Fruit fly (Drosophila melanogaster) whole organism, prepupa: ENCODE data around the gene CG32192.

Source experiments
- CG6792 ChIP-seq: fragments of 200-800 bp; sonication (Bioruptor generic); optimal IDR thresholded peaks from 3 replicates; lab custom pipeline; 2016; ENCODE audit warnings: missing biosample characterization, missing genetic modification characterization
- CG6854 ChIP-seq: fragments of 200-800 bp; sonication (Bioruptor generic); optimal IDR thresholded peaks from 2 replicates; lab custom pipeline; 2017; ENCODE audit warnings: missing biosample characterization, mild to moderate bottlenecking, missing genetic modification characterization
- Eip93F ChIP-seq: fragments of 200-800 bp; sonication (Bioruptor generic); optimal IDR thresholded peaks from 2 replicates; lab custom pipeline; 2016; ENCODE audit warnings: missing biosample characterization, mild to moderate bottlenecking, missing genetic modification characterization
- Hr38 ChIP-seq: sonication (Bioruptor generic); optimal IDR thresholded peaks from 2 replicates; lab custom pipeline; 2016; ENCODE audit warnings: missing biosample characterization, missing genetic modification characterization
- Lpt ChIP-seq: fragments of 200-800 bp; sonication (Bioruptor generic); optimal IDR thresholded peaks from 3 replicates; lab custom pipeline; 2016; ENCODE audit warnings: missing biosample characterization, missing genetic modification characterization
- OdsH ChIP-seq: fragments of 200-800 bp; sonication (Bioruptor generic); optimal IDR thresholded peaks from 3 replicates; lab custom pipeline; 2016; ENCODE audit warnings: missing biosample characterization, missing genetic modification characterization
- achi ChIP-seq: fragments of 200-800 bp; sonication (Bioruptor generic); optimal IDR thresholded peaks from 3 replicates; lab custom pipeline; 2016; ENCODE audit warnings: missing biosample characterization, missing genetic modification characterization
- spab ChIP-seq: fragments of 200-800 bp; sonication (Bioruptor generic); optimal IDR thresholded peaks from 2 replicates; lab custom pipeline; 2017; ENCODE audit warnings: missing biosample characterization, mild to moderate bottlenecking, missing genetic modification characterization, missing genetic modification reagents
- topi ChIP-seq: fragments of 200-800 bp; sonication (Bioruptor generic); optimal IDR thresholded peaks from 3 replicates; lab custom pipeline; 2016; ENCODE audit warnings: missing biosample characterization, missing genetic modification characterization

DNA sequence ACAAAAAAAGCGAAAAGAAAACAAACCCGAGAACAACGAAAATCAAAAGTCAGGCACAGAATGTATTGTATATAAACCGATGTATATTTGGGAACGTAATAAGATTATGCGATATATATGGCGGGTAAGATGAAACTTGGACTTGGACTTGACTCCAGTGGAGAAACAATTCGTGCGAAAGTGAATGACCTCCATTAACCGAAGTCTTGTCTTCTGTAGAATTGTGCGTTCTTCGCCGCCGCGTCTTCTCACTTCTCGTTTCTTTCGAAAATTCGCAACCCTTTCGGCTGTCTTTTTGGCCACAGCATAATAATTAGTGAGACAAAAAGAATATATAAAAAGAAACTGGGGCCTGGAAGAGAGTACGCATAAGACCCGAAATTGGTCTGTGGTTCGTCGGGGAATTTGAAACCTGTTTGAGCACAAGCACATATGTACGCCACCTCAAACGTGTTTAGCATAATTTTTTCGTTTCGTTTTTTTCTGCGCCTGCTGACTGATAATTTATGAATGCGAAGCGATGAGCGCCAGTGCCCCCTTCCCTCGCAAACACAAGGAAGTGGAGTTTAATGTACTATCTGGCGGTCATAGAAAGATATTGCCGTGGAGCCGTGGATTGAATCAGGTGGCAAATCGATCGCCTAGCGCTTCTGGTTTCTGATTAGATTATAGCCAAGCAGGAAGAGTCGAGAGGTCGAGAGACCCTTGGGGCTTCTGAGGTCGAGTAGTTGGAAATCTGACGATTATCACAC is 32.5 kb upstream of the CG32192 start:
- TF ChIP-seq topi: no peak
- TF ChIP-seq OdsH: no peak
- TF ChIP-seq CG6854 (GFP tag; lab: Kevin White, UChicago): peak; percentile 17
- TF ChIP-seq Eip93F (GFP tag; lab: Kevin White, UChicago): peak; percentile 41
- TF ChIP-seq CG6792 (GFP tag; lab: Kevin White, UChicago): no peak
- no peak for TF ChIP-seq achi (GFP tag; lab: Kevin White, UChicago)
- TF ChIP-seq Hr38 (GFP tag; lab: Kevin White, UChicago): no peak
- no peak for TF ChIP-seq spab (GFP tag; lab: Kevin White, UChicago)
- TF ChIP-seq Lpt: no peak
